Worm (Caenorhabditis elegans): ENCODE data around the gene nhr-18.
A peak's percentile ranks its signal among the peaks of the same experiment; 100 is the strongest.

Gene nhr-18

DNA sequence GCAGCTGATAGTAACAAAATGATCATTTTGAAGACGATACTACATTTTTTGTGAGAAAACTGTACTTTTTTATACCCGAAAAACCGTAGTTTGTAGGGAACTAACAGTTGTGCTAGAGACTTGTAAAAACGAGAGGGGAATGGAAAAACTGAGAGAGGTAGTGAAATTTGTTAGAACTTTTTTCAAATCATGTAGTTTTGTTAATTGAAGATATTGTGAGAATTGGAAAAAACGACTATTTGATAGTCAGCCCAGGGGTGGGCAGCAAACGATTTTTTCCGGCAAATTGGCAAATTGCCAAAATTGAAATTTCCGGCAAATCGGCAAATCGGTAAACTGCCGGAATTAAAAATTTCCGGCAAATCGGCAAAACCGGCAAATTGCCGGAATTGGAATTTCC lies 22.3 kb downstream of the nhr-18 start, which contains the start of gene cyp-33C6:
Gene cyp-33C6, minus strand, starts transcription at position 101 of the 400 bp plus-strand sequence.
- TF ChIP-seq daf-12 (tag; optimal IDR thresholded peaks at IDR 0.05) = no peak
- TF ChIP-seq nhr-25 (tag; optimal IDR thresholded peaks at IDR 0.05; ENCODE audit: borderline replicate concordance, insufficient read depth) = no peak
- no peak for TF ChIP-seq nhr-102 (tag; optimal IDR thresholded peaks at IDR 0.05)
- no peak for TF ChIP-seq unc-39 (tag; optimal IDR thresholded peaks at IDR 0.05)
- no peak for TF ChIP-seq nhr-42 (GFP tag; IDR thresholded peaks at IDR 0.05)
- no peak for TF ChIP-seq jun-1 (tag; optimal IDR thresholded peaks at IDR 0.05)
- no peak for TF ChIP-seq dpl-1 (GFP tag; optimal IDR thresholded peaks at IDR 0.05)
- no peak for TF ChIP-seq lin-29 (GFP tag; IDR thresholded peaks at IDR 0.05)
- TF ChIP-seq nhr-10 (tag; optimal IDR thresholded peaks at IDR 0.05) = no peak
- no peak for TF ChIP-seq arid-1 (GFP tag; conservative IDR thresholded peaks at IDR 0.05)
- TF ChIP-seq daf-8 (GFP tag; IDR thresholded peaks at IDR 0.05) = no peak
- TF ChIP-seq dmd-8 (GFP tag; IDR thresholded peaks at IDR 0.05) = no peak
- TF ChIP-seq nhr-111 (GFP tag; optimal IDR thresholded peaks at IDR 0.05) = no peak

DNA sequence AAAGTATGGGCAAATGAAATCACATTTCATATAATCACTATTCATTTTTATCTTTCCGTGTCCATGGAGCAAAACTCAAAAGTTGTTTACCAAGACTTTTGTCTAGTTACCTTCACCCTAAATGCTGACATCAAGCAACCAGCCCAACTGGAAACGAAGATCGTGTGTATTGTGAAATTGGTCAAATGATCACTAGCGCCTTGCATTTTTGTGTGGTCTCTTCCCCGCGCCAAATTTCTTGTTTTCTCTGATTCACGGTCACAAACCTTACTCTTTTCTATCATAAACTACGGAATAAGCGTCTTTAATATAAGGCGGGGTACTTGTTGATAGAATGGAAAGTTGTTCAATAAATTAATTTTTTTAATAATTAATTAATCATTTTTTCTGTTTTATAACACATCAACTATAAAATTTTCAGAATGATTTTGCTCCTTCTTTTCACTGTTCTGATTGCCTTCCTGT lies 23.2 kb downstream of the nhr-18 start, which contains the start of gene cyp-33C7:
Gene cyp-33C7, plus strand, starts transcription at position 415 of the 465 bp plus-strand sequence.
- peak; percentile 9 for TF ChIP-seq ztf-7 (tag; optimal IDR thresholded peaks at IDR 0.05)
- TF ChIP-seq madf-9 (GFP tag; conservative IDR thresholded peaks at IDR 0.05) = no peak
- TF ChIP-seq set-16 (GFP tag; IDR thresholded peaks at IDR 0.05) = no peak
- no peak for TF ChIP-seq unc-39 (tag; optimal IDR thresholded peaks at IDR 0.05)
- peak; percentile 85 for TF ChIP-seq hlh-11 (tag; optimal IDR thresholded peaks at IDR 0.05)
- TF ChIP-seq F49E8.2 (tag; optimal IDR thresholded peaks at IDR 0.05; ENCODE audit: borderline replicate concordance) = no peak
- TF ChIP-seq daf-19 (GFP tag; conservative IDR thresholded peaks at IDR 0.05) = no peak
- no peak for TF ChIP-seq nhr-111 (GFP tag; optimal IDR thresholded peaks at IDR 0.05)
- TF ChIP-seq ceh-82 (tag; optimal IDR thresholded peaks at IDR 0.05) = no peak
- no peak for TF ChIP-seq nhr-237 (tag; optimal IDR thresholded peaks at IDR 0.05)
- TF ChIP-seq ceh-32 (tag; optimal IDR thresholded peaks at IDR 0.05; ENCODE audit: poor library complexity) = no peak
- TF ChIP-seq lsy-2 (tag; optimal IDR thresholded peaks at IDR 0.05) = no peak
- TF ChIP-seq nhr-28 (tag; optimal IDR thresholded peaks at IDR 0.05) = peak; percentile 98
- TF ChIP-seq ztf-11 (tag; optimal IDR thresholded peaks at IDR 0.05) = no peak
- no peak for TF ChIP-seq F26F4.8 (GFP tag; conservative IDR thresholded peaks at IDR 0.05)
- TF ChIP-seq dmd-6 (GFP tag; IDR thresholded peaks at IDR 0.05) = peak; percentile 85
- no peak for TF ChIP-seq ceh-44 (GFP tag; IDR thresholded peaks at IDR 0.05)
- no peak for TF ChIP-seq lin-13 (GFP tag; optimal IDR thresholded peaks at IDR 0.05)
- TF ChIP-seq zag-1 (tag; optimal IDR thresholded peaks at IDR 0.05) = no peak
- no peak for TF ChIP-seq jun-1 (tag; optimal IDR thresholded peaks at IDR 0.05)
- TF ChIP-seq lin-29 (GFP tag; IDR thresholded peaks at IDR 0.05) = no peak
- TF ChIP-seq ama-1 (optimal IDR thresholded peaks at IDR 0.05) = no peak
- no peak for TF ChIP-seq lim-7 (GFP tag; IDR thresholded peaks at IDR 0.05)
- TF ChIP-seq daf-12 (tag; optimal IDR thresholded peaks at IDR 0.05) = no peak
- TF ChIP-seq nhr-10 (tag; optimal IDR thresholded peaks at IDR 0.05) = no peak
- peak in 1 of 2 experiments; percentile 43 for TF ChIP-seq daf-16 (GFP tag; optimal IDR thresholded peaks at IDR 0.05)
- peak; percentile 98 for TF ChIP-seq daf-16 (tag; optimal IDR thresholded peaks at IDR 0.05)
- TF ChIP-seq aly-2 (tag; optimal IDR thresholded peaks at IDR 0.05) = no peak
- TF ChIP-seq saeg-2 (GFP tag; IDR thresholded peaks at IDR 0.05) = no peak
- TF ChIP-seq nhr-11 (tag; optimal IDR thresholded peaks at IDR 0.05) = no peak
- no peak for TF ChIP-seq ctbp-1 (GFP tag; IDR thresholded peaks at IDR 0.05)
- TF ChIP-seq R02D3.7 (tag; optimal IDR thresholded peaks at IDR 0.05) = no peak
- TF ChIP-seq ceh-20 (GFP tag; IDR thresholded peaks at IDR 0.05) = no peak
- no peak for TF ChIP-seq zfp-2 (tag; optimal IDR thresholded peaks at IDR 0.05)
- TF ChIP-seq pqm-1 (tag; optimal IDR thresholded peaks at IDR 0.05) = peak; percentile 65
- TF ChIP-seq hlh-30 (tag; optimal IDR thresholded peaks at IDR 0.05; ENCODE audit: insufficient read depth) = peak; percentile 90
- no peak for TF ChIP-seq mxl-2 (GFP tag; conservative IDR thresholded peaks at IDR 0.05)
- no peak for TF ChIP-seq nhr-25 (tag; optimal IDR thresholded peaks at IDR 0.05; ENCODE audit: borderline replicate concordance, insufficient read depth)
- TF ChIP-seq dmd-8 (GFP tag; IDR thresholded peaks at IDR 0.05) = no peak
- TF ChIP-seq F10B5.3 (tag; optimal IDR thresholded peaks at IDR 0.05) = no peak
- TF ChIP-seq zip-2 (tag; optimal IDR thresholded peaks at IDR 0.05) = no peak
- TF ChIP-seq nhr-76 (tag; optimal IDR thresholded peaks at IDR 0.05) = no peak
- no peak for TF ChIP-seq Y75B8A.6 (GFP tag; IDR thresholded peaks at IDR 0.05)
- peak; percentile 44 for TF ChIP-seq mes-2 (tag; optimal IDR thresholded peaks at IDR 0.05; ENCODE audit: poor library complexity, severe bottlenecking)
